In genomic region chr3R:5064542-5065358, dm6 we compare ENCODE assay signal across 1 fruit fly cellular context.
TF ChIP-seq lines count a peak whose summit lies in the region.

No protein-coding gene starts in this region.

TF ChIP-seq in whole organism, embryonic, 481 proteins besides CTCF, POLR2A, EP300 and RAD21 (continued from another document and continues in another):
- TF ChIP-seq nmo (GFP tag; optimal IDR thresholded peaks at IDR 0.05; lab: Kevin White, UChicago) (no peak), prd (optimal IDR thresholded peaks at IDR 0.05; lab: Kevin White, UChicago) (no peak), prd (GFP tag; IDR thresholded peaks at IDR 0.05; lab: Robert Waterston, UW) (0 out of 3 replicates have a peak, but pooled peaks have one; percentile 14), CG17612 (GFP tag; IDR thresholded peaks at IDR 0.05; lab: Robert Waterston, UW) (no peak), Dbx (GFP tag; IDR thresholded peaks at IDR 0.05; lab: Robert Waterston, UW) (no peak), CG4617 (GFP tag; optimal IDR thresholded peaks at IDR 0.05; lab: Kevin White, UChicago; ENCODE audit: borderline replicate concordance) (no peak), esg (GFP tag; conservative IDR thresholded peaks at IDR 0.05; lab: Robert Waterston, UW) (no peak), hth (optimal IDR thresholded peaks at IDR 0.05; lab: Kevin White, UChicago) (no peak), CG1529 (GFP tag; optimal IDR thresholded peaks at IDR 0.05; lab: Kevin White, UChicago) (no peak), sna (GFP tag; IDR thresholded peaks at IDR 0.05; lab: Robert Waterston, UW; ENCODE audit: partially characterized antibody) (no peak), ase (GFP tag; IDR thresholded peaks at IDR 0.05; lab: Robert Waterston, UW) (no peak), Ptx1 (GFP tag; IDR thresholded peaks at IDR 0.05; lab: Robert Waterston, UW) (peak; percentile 54), nom (GFP tag; optimal IDR thresholded peaks at IDR 0.05; lab: Kevin White, UChicago) (no peak), Hr78 (GFP tag; optimal IDR thresholded peaks at IDR 0.05; lab: Kevin White, UChicago) (peak in 1 of 2 experiments; percentile 70), Deaf1 (tag; optimal IDR thresholded peaks at IDR 0.05; lab: Kevin White, UChicago) (no peak), so (GFP tag; IDR thresholded peaks at IDR 0.05; lab: Robert Waterston, UW) (no peak; the same call in 2 of the 3 replicates), CG18619 (GFP tag; optimal IDR thresholded peaks at IDR 0.05; lab: Kevin White, UChicago) (no peak), z (GFP tag; IDR thresholded peaks at IDR 0.05; lab: Robert Waterston, UW) (peak; percentile 90), Hmx (GFP tag; optimal IDR thresholded peaks at IDR 0.05; lab: Kevin White, UChicago) (no peak), CG12071 (GFP tag; optimal IDR thresholded peaks at IDR 0.05; lab: Kevin White, UChicago) (no peak), Gsc (GFP tag; IDR thresholded peaks at IDR 0.05; lab: Robert Waterston, UW) (no peak), CG18599 (GFP tag; optimal IDR thresholded peaks at IDR 0.05; lab: Kevin White, UChicago) (peak; percentile 38), Dad (GFP tag; optimal IDR thresholded peaks at IDR 0.05; lab: Kevin White, UChicago) (peak; percentile 24), CG6689 (GFP tag; IDR thresholded peaks at IDR 0.05; lab: Robert Waterston, UW) (peak; percentile 16; the same call in 1 of the 2 replicates), mirr (GFP tag; optimal IDR thresholded peaks at IDR 0.05; lab: Kevin White, UChicago) (peak; percentile 57), CG14710 (tag; optimal IDR thresholded peaks at IDR 0.05; lab: Kevin White, UChicago) (no peak), HLH54F (GFP tag; optimal IDR thresholded peaks at IDR 0.05; lab: Kevin White, UChicago) (peak; percentile 25), CG10462 (GFP tag; optimal IDR thresholded peaks at IDR 0.05; lab: Kevin White, UChicago) (no peak), Atf-2 (GFP tag; optimal IDR thresholded peaks at IDR 0.05; lab: Kevin White, UChicago) (peak; percentile 7), tap (tag; optimal IDR thresholded peaks at IDR 0.05; lab: Kevin White, UChicago) (no peak), inv (GFP tag; IDR thresholded peaks at IDR 0.05; lab: Robert Waterston, UW; ENCODE audit: partially characterized antibody) (no peak), CG11723 (GFP tag; optimal IDR thresholded peaks at IDR 0.05; lab: Kevin White, UChicago) (no peak), chinmo (GFP tag; IDR thresholded peaks at IDR 0.05; lab: Robert Waterston, UW; ENCODE audit: partially characterized antibody) (peak; percentile 23; the same call in 1 of the 4 replicates), CG6272 (GFP tag; IDR thresholded peaks at IDR 0.05; lab: Robert Waterston, UW) (no peak), Dfd (GFP tag; optimal IDR thresholded peaks at IDR 0.05; lab: Kevin White, UChicago) (no peak), CG32532 (GFP tag; IDR thresholded peaks at IDR 0.05; lab: Robert Waterston, UW) (no peak), Mrtf (GFP tag; IDR thresholded peaks at IDR 0.05; lab: Robert Waterston, UW) (no peak), CG31441 (GFP tag; IDR thresholded peaks at IDR 0.05; lab: Robert Waterston, UW) (peak; percentile 33; the same call in 1 of the 2 replicates), Dip3 (GFP tag; optimal IDR thresholded peaks at IDR 0.05; lab: Kevin White, UChicago) (peak; percentile 53), Scr (GFP tag; IDR thresholded peaks at IDR 0.05; lab: Robert Waterston, UW; ENCODE audit: partially characterized antibody) (no peak), HmgZ (tag; optimal IDR thresholded peaks at IDR 0.05; lab: Kevin White, UChicago) (peak; percentile 40), da (GFP tag; optimal IDR thresholded peaks at IDR 0.05; lab: Kevin White, UChicago) (no peak), CG31224 (GFP tag; IDR thresholded peaks at IDR 0.05; lab: Robert Waterston, UW) (0 out of 2 replicates have a peak, but pooled peaks have one; percentile 31), CG30020 (tag; optimal IDR thresholded peaks at IDR 0.05; lab: Kevin White, UChicago) (no peak), CG4854 (GFP tag; optimal IDR thresholded peaks at IDR 0.05; lab: Kevin White, UChicago) (no peak), Hand (GFP tag; optimal IDR thresholded peaks at IDR 0.05; lab: Kevin White, UChicago) (no peak), psq (GFP tag; optimal IDR thresholded peaks at IDR 0.05; lab: Kevin White, UChicago) (no peak), CG12659 (GFP tag; optimal IDR thresholded peaks at IDR 0.05; lab: Kevin White, UChicago) (no peak), CG6254 (GFP tag; optimal IDR thresholded peaks at IDR 0.05; lab: Kevin White, UChicago) (peak; percentile 27), CG7745 (tag; optimal IDR thresholded peaks at IDR 0.05; lab: Kevin White, UChicago) (peak; percentile 90), pita (GFP tag; optimal IDR thresholded peaks at IDR 0.05; lab: Kevin White, UChicago) (no peak), Ets65A (GFP tag; lab: Kevin White, UChicago) (peak; percentile 56), CG10366 (GFP tag; IDR thresholded peaks at IDR 0.05; lab: Robert Waterston, UW) (peak; percentile 19; the same call in 1 of the 2 replicates), gsb (GFP tag; IDR thresholded peaks at IDR 0.05; lab: Robert Waterston, UW) (no peak), CG9215 (GFP tag; IDR thresholded peaks at IDR 0.05; lab: Robert Waterston, UW) (no peak), CG1792 (GFP tag; optimal IDR thresholded peaks at IDR 0.05; lab: Kevin White, UChicago) (no peak), lilli (GFP tag; optimal IDR thresholded peaks at IDR 0.05; lab: Kevin White, UChicago) (peak; percentile 40), CG33557 (GFP tag; optimal IDR thresholded peaks at IDR 0.05; lab: Kevin White, UChicago) (no peak), insv (GFP tag; optimal IDR thresholded peaks at IDR 0.05; lab: Kevin White, UChicago) (no peak), CG6765 (GFP tag; optimal IDR thresholded peaks at IDR 0.05; lab: Kevin White, UChicago) (no peak), CG12942 (GFP tag; optimal IDR thresholded peaks at IDR 0.05; lab: Kevin White, UChicago) (no peak), CG10209 (GFP tag; optimal IDR thresholded peaks at IDR 0.05; lab: Kevin White, UChicago) (peak; percentile 42), schlank (tag; optimal IDR thresholded peaks at IDR 0.05; lab: Kevin White, UChicago) (no peak), luna (GFP tag; optimal IDR thresholded peaks at IDR 0.05; lab: Kevin White, UChicago) (no peak), p53 (GFP tag; optimal IDR thresholded peaks at IDR 0.05; lab: Kevin White, UChicago) (no peak), CG15011 (GFP tag; optimal IDR thresholded peaks at IDR 0.05; lab: Kevin White, UChicago) (no peak), CG10565 (GFP tag; optimal IDR thresholded peaks at IDR 0.05; lab: Kevin White, UChicago) (no peak), Hmr (GFP tag; optimal IDR thresholded peaks at IDR 0.05; lab: Kevin White, UChicago) (peak; percentile 37), CG30431 (GFP tag; optimal IDR thresholded peaks at IDR 0.05; lab: Kevin White, UChicago) (no peak), nerfin-2 (GFP tag; IDR thresholded peaks at IDR 0.05; lab: Robert Waterston, UW; ENCODE audit: partially characterized antibody) (0 out of 2 replicates have a peak, but pooled peaks have one; percentile 30), bigmax (GFP tag; optimal IDR thresholded peaks at IDR 0.05; lab: Kevin White, UChicago) (no peak), dpn (GFP tag; optimal IDR thresholded peaks at IDR 0.05; lab: Kevin White, UChicago) (peak in 1 of 2 experiments; percentile 12), CG7357 (GFP tag; IDR thresholded peaks at IDR 0.05; lab: Robert Waterston, UW) (no peak), ind (GFP tag; optimal IDR thresholded peaks at IDR 0.05; lab: Kevin White, UChicago) (peak; percentile 44), dm (GFP tag; optimal IDR thresholded peaks at IDR 0.05; lab: Kevin White, UChicago) (no peak), CG11560 (tag; IDR thresholded peaks at IDR 0.05; lab: Robert Waterston, UW) (no peak), row (GFP tag; IDR thresholded peaks at IDR 0.05; lab: Robert Waterston, UW) (peak; percentile 85), CG3065 (GFP tag; optimal IDR thresholded peaks at IDR 0.05; lab: Kevin White, UChicago) (no peak), kay (GFP tag; optimal IDR thresholded peaks at IDR 0.05; lab: Kevin White, UChicago) (peak; percentile 13), zf30C (GFP tag; optimal IDR thresholded peaks at IDR 0.05; lab: Kevin White, UChicago) (no peak), Sin3A (optimal IDR thresholded peaks at IDR 0.05; lab: Kevin White, UChicago) (no peak), run (tag; optimal IDR thresholded peaks at IDR 0.05; lab: Kevin White, UChicago) (no peak), GATAe (GFP tag; conservative IDR thresholded peaks at IDR 0.05; lab: Robert Waterston, UW) (peak; percentile 54), MTF-1 (GFP tag; optimal IDR thresholded peaks at IDR 0.05; lab: Kevin White, UChicago; ENCODE audit: borderline replicate concordance) (peak; percentile 14), CG14050 (GFP tag; IDR thresholded peaks at IDR 0.05; lab: Robert Waterston, UW) (no peak; the same call in 2 of the 3 replicates), CG4328 (GFP tag; optimal IDR thresholded peaks at IDR 0.05; lab: Kevin White, UChicago) (no peak), Aef1 (GFP tag; IDR thresholded peaks at IDR 0.05; lab: Robert Waterston, UW) (0 out of 3 replicates have a peak, but pooled peaks have one; percentile 19), vnd (GFP tag; IDR thresholded peaks at IDR 0.05; lab: Robert Waterston, UW; ENCODE audit: partially characterized antibody) (peak; percentile 68; the same call in 2 of the 3 replicates), crc (GFP tag; optimal IDR thresholded peaks at IDR 0.05; lab: Kevin White, UChicago) (no peak), CG15601 (tag; optimal IDR thresholded peaks at IDR 0.05; lab: Kevin White, UChicago) (no peak), pfk (GFP tag; optimal IDR thresholded peaks at IDR 0.05; lab: Kevin White, UChicago) (peak; percentile 45), CG7928 (GFP tag; optimal IDR thresholded peaks at IDR 0.05; lab: Kevin White, UChicago) (no peak), Max (GFP tag; optimal IDR thresholded peaks at IDR 0.05; lab: Kevin White, UChicago) (peak; percentile 16), stc (GFP tag; IDR thresholded peaks at IDR 0.05; lab: Robert Waterston, UW) (no peak; the same call in 1 of the 2 replicates), CG8290 (GFP tag; optimal IDR thresholded peaks at IDR 0.05; lab: Kevin White, UChicago) (no peak), CG8290 (tag; optimal IDR thresholded peaks at IDR 0.05; lab: Kevin White, UChicago) (peak in 1 of 2 experiments; percentile 29), CHES-1-like (GFP tag; optimal IDR thresholded peaks at IDR 0.05; lab: Kevin White, UChicago) (peak; percentile 14), D19A (tag; optimal IDR thresholded peaks at IDR 0.05; lab: Kevin White, UChicago) (peak; percentile 24), gem (tag; optimal IDR thresholded peaks at IDR 0.05; lab: Kevin White, UChicago) (peak; percentile 52), CG12769 (tag; optimal IDR thresholded peaks at IDR 0.05; lab: Kevin White, UChicago) (peak; percentile 46), ap (GFP tag; IDR thresholded peaks at IDR 0.05; lab: Robert Waterston, UW) (no peak), pho (GFP tag; optimal IDR thresholded peaks at IDR 0.05; lab: Kevin White, UChicago) (peak; percentile 8), CG4404 (GFP tag; IDR thresholded peaks at IDR 0.05; lab: Robert Waterston, UW) (no peak), HHEX (GFP tag; optimal IDR thresholded peaks at IDR 0.05; lab: Kevin White, UChicago) (no peak), hb (GFP tag; IDR thresholded peaks at IDR 0.05; lab: Robert Waterston, UW; ENCODE audit: partially characterized antibody) (no peak), CG5953 (GFP tag; IDR thresholded peaks at IDR 0.05; lab: Robert Waterston, UW) (no peak), cwo (GFP tag; optimal IDR thresholded peaks at IDR 0.05; lab: Kevin White, UChicago) (peak; percentile 70), dmrt99B (tag; optimal IDR thresholded peaks at IDR 0.05; lab: Kevin White, UChicago) (peak; percentile 11), D (optimal IDR thresholded peaks at IDR 0.05; lab: Kevin White, UChicago) (no peak), D (GFP tag; optimal IDR thresholded peaks at IDR 0.05; lab: Kevin White, UChicago) (no peak), lola (GFP tag; optimal IDR thresholded peaks at IDR 0.05; lab: Kevin White, UChicago) (peak in 1 of 3 experiments; percentile 28), CG3995 (GFP tag; optimal IDR thresholded peaks at IDR 0.05; lab: Kevin White, UChicago) (no peak), tna (GFP tag; IDR thresholded peaks at IDR 0.05; lab: Robert Waterston, UW; ENCODE audit: partially characterized antibody) (no peak), Oaz (GFP tag; IDR thresholded peaks at IDR 0.05; lab: Robert Waterston, UW) (no peak), lov (optimal IDR thresholded peaks at IDR 0.05; lab: Kevin White, UChicago) (no peak), lov (GFP tag; IDR thresholded peaks at IDR 0.05; lab: Robert Waterston, UW) (0 out of 3 replicates have a peak, but pooled peaks have one; percentile 16), CG11695 (GFP tag; IDR thresholded peaks at IDR 0.05; lab: Robert Waterston, UW) (0 out of 3 replicates have a peak, but pooled peaks have one; percentile 15), gro (GFP tag; optimal IDR thresholded peaks at IDR 0.05; lab: Kevin White, UChicago) (peak; percentile 57), slp2 (GFP tag; optimal IDR thresholded peaks at IDR 0.05; lab: Kevin White, UChicago) (peak; percentile 34), Sox102F (GFP tag; optimal IDR thresholded peaks at IDR 0.05; lab: Kevin White, UChicago) (peak; percentile 40), CG9797 (GFP tag; optimal IDR thresholded peaks at IDR 0.05; lab: Kevin White, UChicago) (no peak), CG15479 (GFP tag; optimal IDR thresholded peaks at IDR 0.05; lab: Kevin White, UChicago) (no peak), CG13287 (GFP tag; IDR thresholded peaks at IDR 0.05; lab: Robert Waterston, UW; ENCODE audit: partially characterized antibody) (no peak), CG2202 (tag; optimal IDR thresholded peaks at IDR 0.05; lab: Kevin White, UChicago) (no peak), CG11456 (GFP tag; IDR thresholded peaks at IDR 0.05; lab: Robert Waterston, UW) (no peak), sima (GFP tag; optimal IDR thresholded peaks at IDR 0.05; lab: Kevin White, UChicago) (no peak), CG17802 (tag; optimal IDR thresholded peaks at IDR 0.05; lab: Kevin White, UChicago) (no peak), h (optimal IDR thresholded peaks at IDR 0.05; lab: Kevin White, UChicago) (no peak), Fer3 (tag; optimal IDR thresholded peaks at IDR 0.05; lab: Kevin White, UChicago) (no peak), CG9876 (GFP tag; optimal IDR thresholded peaks at IDR 0.05; lab: Kevin White, UChicago) (no peak), Bteb2 (GFP tag; optimal IDR thresholded peaks at IDR 0.05; lab: Kevin White, UChicago) (no peak), wor (GFP tag; IDR thresholded peaks at IDR 0.05; lab: Robert Waterston, UW) (no peak), zfh2 (GFP tag; optimal IDR thresholded peaks at IDR 0.05; lab: Kevin White, UChicago) (peak; percentile 46)
